Fruit fly (Drosophila melanogaster) whole organism, embryonic: Measurements from ENCODE around the gene CG9288.

ENCODE experiments used
- Atf-2 ChIP-seq: fragments of 200-800 bp; sonication (Bioruptor generic); optimal IDR thresholded peaks from 2 replicates; lab custom pipeline; 2016; ENCODE audit warnings: missing biosample characterization, missing genetic modification characterization
- B-H2 ChIP-seq: fragments of 200-800 bp; sonication (Bioruptor generic); optimal IDR thresholded peaks from 2 replicates; lab custom pipeline; 2018; ENCODE audit warnings: missing biosample characterization, mild to moderate bottlenecking, missing genetic modification characterization
- BtbVII ChIP-seq: fragments of 200-800 bp; sonication (Bioruptor generic); optimal IDR thresholded peaks from 3 replicates; lab custom pipeline; 2017; ENCODE audit warnings: missing biosample characterization, mild to moderate bottlenecking, missing genetic modification characterization
- CG10321 ChIP-seq: fragments of 200-800 bp; sonication (Bioruptor generic); IDR thresholded peaks from 2 replicates; pipeline ENCODE4 v1.3.6; 2022; ENCODE audit warnings: missing biosample characterization, missing genetic modification characterization
- CG10431 ChIP-seq: fragments of 200-800 bp; sonication (Bioruptor generic); optimal IDR thresholded peaks from 3 replicates; lab custom pipeline; 2018; ENCODE audit warnings: missing biosample characterization, mild to moderate bottlenecking, missing genetic modification characterization
- CG11696 ChIP-seq: fragments of 200-800 bp; sonication (Bioruptor generic); IDR thresholded peaks from 2 replicates; pipeline ENCODE4 v1.3.6; 2022; ENCODE audit warnings: missing biosample characterization, missing genetic modification characterization
- CG12219 ChIP-seq: fragments of 200-800 bp; sonication (Bioruptor generic); optimal IDR thresholded peaks from 3 replicates; lab custom pipeline; 2018; ENCODE audit warnings: missing biosample characterization, mild to moderate bottlenecking, missing genetic modification characterization
- CG12299 ChIP-seq: fragments of 200-800 bp; sonication (Bioruptor generic); optimal IDR thresholded peaks from 2 replicates; lab custom pipeline; 2018; ENCODE audit warnings: missing biosample characterization, mild to moderate bottlenecking, missing genetic modification characterization
- CG1233 ChIP-seq: fragments of 200-800 bp; sonication (Bioruptor generic); optimal IDR thresholded peaks from 4 replicates; lab custom pipeline; 2018; ENCODE audit warnings: missing biosample characterization, mild to moderate bottlenecking, missing genetic modification characterization
- CG12391 ChIP-seq: fragments of 200-800 bp; sonication (Bioruptor generic); optimal IDR thresholded peaks from 3 replicates; lab custom pipeline; 2018; ENCODE audit warnings: missing biosample characterization, mild to moderate bottlenecking, missing genetic modification characterization, moderate library complexity
- CG15479 ChIP-seq: fragments of 200-800 bp; sonication (Bioruptor generic); optimal IDR thresholded peaks from 3 replicates; lab custom pipeline; 2019; ENCODE audit warnings: missing biosample characterization, mild to moderate bottlenecking, missing genetic modification characterization, moderate library complexity
- CG17829 ChIP-seq: fragments of 200-800 bp; optimal IDR thresholded peaks from 2 replicates; lab custom pipeline; 2019; ENCODE audit warnings: missing biosample characterization, mild to moderate bottlenecking, missing genetic modification characterization, moderate library complexity
- CG2129 ChIP-seq: fragments of 200-800 bp; sonication (Bioruptor generic); IDR thresholded peaks from 2 replicates; pipeline ENCODE4 v1.3.6; 2022; ENCODE audit warnings: missing biosample characterization, missing genetic modification characterization; ENCODE audit not compliant: partially characterized antibody
- CG31224 ChIP-seq: fragments of 200-800 bp; sonication (Bioruptor generic); IDR thresholded peaks from 2 replicates; pipeline ENCODE4 v1.3.6; 2022; ENCODE audit warnings: missing biosample characterization, missing genetic modification characterization
- CG4328 ChIP-seq: fragments of 200-800 bp; sonication (Bioruptor generic); optimal IDR thresholded peaks from 3 replicates; lab custom pipeline; 2017; ENCODE audit warnings: missing biosample characterization, missing genetic modification reagents, missing genetic modification characterization
- CG7357 ChIP-seq: fragments of 200-800 bp; sonication (Bioruptor generic); IDR thresholded peaks from 3 replicates; pipeline ENCODE4 v1.3.6; 2022; ENCODE audit warnings: missing biosample characterization, missing genetic modification characterization
- CG8089 ChIP-seq: fragments of 200-800 bp; sonication (Bioruptor generic); optimal IDR thresholded peaks from 3 replicates; lab custom pipeline; 2016; ENCODE audit warnings: missing biosample characterization, missing genetic modification characterization
- CG8765 ChIP-seq: fragments of 200-800 bp; sonication (Bioruptor generic); IDR thresholded peaks from 2 replicates; pipeline ENCODE4 v1.3.6; 2022; ENCODE audit warnings: missing biosample characterization, missing genetic modification characterization
- CoRest ChIP-seq: fragments of 200-800 bp; sonication (Bioruptor generic); optimal IDR thresholded peaks from 3 replicates; lab custom pipeline; 2018; ENCODE audit warnings: missing biosample characterization, mild to moderate bottlenecking, missing genetic modification characterization, moderate library complexity
- D19B ChIP-seq: fragments of 200-800 bp; sonication (Bioruptor generic); optimal IDR thresholded peaks from 2 replicates; lab custom pipeline; 2017; ENCODE audit warnings: missing biosample characterization, mild to moderate bottlenecking, missing genetic modification characterization
- Dek ChIP-seq: fragments of 200-800 bp; sonication (Bioruptor generic); optimal IDR thresholded peaks from 3 replicates; lab custom pipeline; 2019; ENCODE audit warnings: missing biosample characterization, mild to moderate bottlenecking, missing genetic modification characterization, moderate library complexity
- Dip3 ChIP-seq: fragments of 200-800 bp; sonication (Bioruptor generic); optimal IDR thresholded peaks from 3 replicates; lab custom pipeline; 2016; ENCODE audit warnings: missing biosample characterization, missing genetic modification characterization
- Ets97D ChIP-seq: fragments of 200-800 bp; sonication (Bioruptor generic); optimal IDR thresholded peaks from 3 replicates; lab custom pipeline; 2016; ENCODE audit warnings: missing biosample characterization, missing genetic modification characterization
- Jarid2 ChIP-seq: fragments of 200-800 bp; sonication (Bioruptor generic); optimal IDR thresholded peaks from 3 replicates; lab custom pipeline; 2017; ENCODE audit warnings: mild to moderate bottlenecking, missing biosample characterization, missing genetic modification reagents, missing genetic modification characterization
- Kr ChIP-seq: fragments of 200-800 bp; sonication (Bioruptor generic); optimal IDR thresholded peaks from 2 replicates; lab custom pipeline; 2017; ENCODE audit warnings: missing biosample characterization, mild to moderate bottlenecking, missing genetic modification characterization
- Lim3 ChIP-seq: fragments of 200-800 bp; sonication (Bioruptor generic); IDR thresholded peaks from 2 replicates; pipeline ENCODE4 v1.3.6; 2022; ENCODE audit warnings: missing biosample characterization, missing genetic modification characterization
- Neu2 ChIP-seq: fragments of 200-800 bp; sonication (Bioruptor generic); optimal IDR thresholded peaks from 3 replicates; lab custom pipeline; 2016; ENCODE audit warnings: missing biosample characterization, missing genetic modification characterization, borderline replicate concordance
- Six4 ChIP-seq: fragments of 200-800 bp; sonication (Bioruptor generic); optimal IDR thresholded peaks from 2 replicates; lab custom pipeline; 2016; ENCODE audit warnings: missing biosample characterization, missing genetic modification characterization
- Sox100B ChIP-seq: fragments of 200-800 bp; sonication (Bioruptor generic); optimal IDR thresholded peaks from 3 replicates; lab custom pipeline; 2018; ENCODE audit warnings: missing biosample characterization, mild to moderate bottlenecking, missing genetic modification characterization
- Trl ChIP-seq, 3 experiments: fragments of >200 bp in 2 of 3; fragments of 200-800 bp in 1 of 3; sonication (Bioruptor generic) in 1 of 3; optimal IDR thresholded peaks; 2 replicates in 1 of 3; 3 replicates in 2 of 3; lab custom pipeline; 2016 to 2017; ENCODE audit warnings: missing biosample characterization in 1 of 3, missing genetic modification characterization in 1 of 3
- ab ChIP-seq: fragments of 200-800 bp; sonication (Bioruptor generic); optimal IDR thresholded peaks from 2 replicates; lab custom pipeline; 2016; ENCODE audit warnings: missing biosample characterization, missing genetic modification characterization
- chinmo ChIP-seq: fragments of 200-800 bp; sonication (Bioruptor generic); IDR thresholded peaks from 4 replicates; pipeline ENCODE4 v1.3.6; 2022; ENCODE audit warnings: missing biosample characterization, missing genetic modification characterization; ENCODE audit not compliant: partially characterized antibody
- dm ChIP-seq: fragments of 200-800 bp; sonication (Bioruptor generic); optimal IDR thresholded peaks from 3 replicates; lab custom pipeline; 2016; ENCODE audit warnings: missing biosample characterization, missing genetic modification characterization
- dmrt11E ChIP-seq: fragments of 200-800 bp; sonication (Bioruptor generic); optimal IDR thresholded peaks from 3 replicates; lab custom pipeline; 2018; ENCODE audit warnings: missing biosample characterization, mild to moderate bottlenecking, missing genetic modification characterization, moderate library complexity
- eve ChIP-seq, 2 experiments: fragments of >200 bp; optimal IDR thresholded peaks; 2 replicates each; lab custom pipeline; 2017; ENCODE audit warnings: missing biosample characterization in 2 of 2, missing genetic modification characterization in 2 of 2
- gsb-n ChIP-seq: fragments of 200-800 bp; sonication (Bioruptor generic); optimal IDR thresholded peaks from 3 replicates; lab custom pipeline; 2018; ENCODE audit warnings: missing biosample characterization, mild to moderate bottlenecking, missing genetic modification characterization
- hbn ChIP-seq: fragments of 200-800 bp; sonication (Bioruptor generic); IDR thresholded peaks from 2 replicates; pipeline ENCODE4 v1.3.6; 2022; ENCODE audit warnings: missing biosample characterization, missing genetic modification characterization; ENCODE audit not compliant: partially characterized antibody
- inv ChIP-seq: fragments of 200-800 bp; sonication (Bioruptor generic); IDR thresholded peaks from 2 replicates; pipeline ENCODE4 v1.3.6; 2022; ENCODE audit warnings: missing biosample characterization, missing genetic modification characterization; ENCODE audit not compliant: partially characterized antibody
- knrl ChIP-seq: fragments of 200-800 bp; sonication (Bioruptor generic); IDR thresholded peaks from 3 replicates; pipeline ENCODE4 v1.3.6; 2022; ENCODE audit warnings: missing biosample characterization, missing genetic modification characterization; ENCODE audit not compliant: partially characterized antibody
- lov ChIP-seq, 2 experiments: fragments of 200-800 bp in 1 of 2; fragments of >200 bp in 1 of 2; sonication (Bioruptor generic) in 1 of 2; IDR thresholded peaks in 1 of 2; optimal IDR thresholded peaks in 1 of 2; 2 replicates in 1 of 2; 3 replicates in 1 of 2; pipeline versions ENCODE4 v1.3.6 to Lab custom; 2017 to 2022; ENCODE audit warnings: missing biosample characterization in 1 of 2, missing genetic modification characterization in 1 of 2
- nmo ChIP-seq: fragments of 200-800 bp; sonication (Bioruptor generic); optimal IDR thresholded peaks from 2 replicates; lab custom pipeline; 2018; ENCODE audit warnings: missing biosample characterization, mild to moderate bottlenecking, missing genetic modification characterization, moderate library complexity
- pb ChIP-seq: fragments of 200-800 bp; sonication (Bioruptor generic); optimal IDR thresholded peaks from 3 replicates; lab custom pipeline; 2016; ENCODE audit warnings: missing biosample characterization, missing genetic modification characterization
- sd ChIP-seq: fragments of 200-800 bp; sonication (Bioruptor generic); optimal IDR thresholded peaks from 3 replicates; lab custom pipeline; 2018; ENCODE audit warnings: missing biosample characterization, mild to moderate bottlenecking, missing genetic modification characterization, moderate library complexity
- sens-2 ChIP-seq: fragments of 200-800 bp; sonication (Bioruptor generic); IDR thresholded peaks from 2 replicates; pipeline ENCODE4 v1.3.6; 2022; ENCODE audit warnings: missing biosample characterization, missing genetic modification characterization
- sima ChIP-seq: fragments of 200-800 bp; sonication (Bioruptor generic); optimal IDR thresholded peaks from 2 replicates; lab custom pipeline; 2016; ENCODE audit warnings: missing biosample characterization, missing genetic modification characterization
- sna ChIP-seq: fragments of 200-800 bp; sonication (Bioruptor generic); IDR thresholded peaks from 2 replicates; pipeline ENCODE4 v1.3.6; 2022; ENCODE audit warnings: missing biosample characterization, missing genetic modification characterization; ENCODE audit not compliant: partially characterized antibody
- stc ChIP-seq: fragments of 200-800 bp; sonication (Bioruptor generic); IDR thresholded peaks from 2 replicates; pipeline ENCODE4 v1.3.6; 2022; ENCODE audit warnings: missing biosample characterization, missing genetic modification characterization
- tio ChIP-seq: fragments of 200-800 bp; sonication (Bioruptor generic); optimal IDR thresholded peaks from 2 replicates; lab custom pipeline; 2017; ENCODE audit warnings: missing biosample characterization, missing genetic modification characterization, inconsistent platforms
- unc-4 ChIP-seq: fragments of 200-800 bp; sonication (Bioruptor generic); IDR thresholded peaks from 2 replicates; pipeline ENCODE4 v1.3.6; 2022; ENCODE audit warnings: missing biosample characterization, missing genetic modification characterization; ENCODE audit not compliant: partially characterized antibody

CG9288 gene

dm6 chr3R:13779241-13779683 lies at the start of gene CG9288, which contains the start of gene CG42375 (continued):
- no peak for TF ChIP-seq CG12299 (tag; lab: Kevin White, UChicago)
- no peak for TF ChIP-seq sens-2 (GFP tag; lab: Robert Waterston, UW)
- no peak for TF ChIP-seq CG8089 (GFP tag; lab: Kevin White, UChicago)
- 0 out of 3 replicates have a peak, but pooled peaks have one; percentile 46 for TF ChIP-seq CG7357 (GFP tag; lab: Robert Waterston, UW)
- TF ChIP-seq Dek (tag; lab: Kevin White, UChicago): peak; percentile 18
- no peak for TF ChIP-seq unc-4 (GFP tag; lab: Robert Waterston, UW)
- TF ChIP-seq D19B (GFP tag; lab: Kevin White, UChicago): peak; percentile 52
- no peak for TF ChIP-seq CG10321 (GFP tag; lab: Robert Waterston, UW)
- TF ChIP-seq dmrt11E (tag; lab: Kevin White, UChicago): peak; percentile 35
- TF ChIP-seq lov (optimal IDR thresholded peaks at IDR 0.05; lab: Kevin White, UChicago): no peak
- no peak for TF ChIP-seq lov (GFP tag; IDR thresholded peaks at IDR 0.05; lab: Robert Waterston, UW)
- TF ChIP-seq sima: no peak
- no peak for TF ChIP-seq CG11696
- no peak for TF ChIP-seq CG10431 (GFP tag; lab: Kevin White, UChicago)
- no peak for TF ChIP-seq Atf-2
- no peak for TF ChIP-seq chinmo (GFP tag; lab: Robert Waterston, UW)
- peak; percentile 4 for TF ChIP-seq dm
- TF ChIP-seq hbn (GFP tag; lab: Robert Waterston, UW): no peak
- peak; percentile 70 for TF ChIP-seq CG1233 (GFP tag; lab: Kevin White, UChicago)
- peak; percentile 28 for TF ChIP-seq pb (GFP tag; lab: Kevin White, UChicago)
- no peak for TF ChIP-seq sna
- TF ChIP-seq CG17829: peak; percentile 62
- peak; percentile 61 for TF ChIP-seq BtbVII (GFP tag; lab: Kevin White, UChicago)
- TF ChIP-seq B-H2 (GFP tag; lab: Kevin White, UChicago): no peak
- TF ChIP-seq CG12391: peak; percentile 43
- TF ChIP-seq CG31224 (GFP tag; lab: Robert Waterston, UW): no peak
- TF ChIP-seq Lim3: no peak
- no peak for TF ChIP-seq Dip3 (GFP tag; lab: Kevin White, UChicago)
- TF ChIP-seq inv: no peak
- no peak for TF ChIP-seq Trl (optimal IDR thresholded peaks at IDR 0.05; lab: Kevin White, UChicago)
- peak; percentile 62 for TF ChIP-seq Trl (GFP tag; optimal IDR thresholded peaks at IDR 0.05; lab: Kevin White, UChicago)
- no peak for TF ChIP-seq ab
- no peak for TF ChIP-seq Ets97D (GFP tag; lab: Kevin White, UChicago)
- no peak for TF ChIP-seq Kr (GFP tag; lab: Kevin White, UChicago)
- no peak for TF ChIP-seq sd (tag; lab: Kevin White, UChicago)
- peak; percentile 13 for TF ChIP-seq gsb-n
- no peak for TF ChIP-seq CG4328 (GFP tag; lab: Kevin White, UChicago)
- no peak for TF ChIP-seq tio (GFP tag; lab: Kevin White, UChicago)
- TF ChIP-seq stc (GFP tag; lab: Robert Waterston, UW): peak; percentile 76
- no peak for TF ChIP-seq CG8765
- TF ChIP-seq CG12219 (GFP tag; lab: Kevin White, UChicago): no peak
- TF ChIP-seq CoRest: no peak
- TF ChIP-seq knrl (GFP tag; lab: Robert Waterston, UW): no peak
- no peak for TF ChIP-seq CG2129 (GFP tag; lab: Robert Waterston, UW)
- peak; percentile 33 for TF ChIP-seq nmo (GFP tag; lab: Kevin White, UChicago)
- peak; percentile 34 for TF ChIP-seq Six4 (GFP tag; lab: Kevin White, UChicago)
- TF ChIP-seq CG15479 (GFP tag; lab: Kevin White, UChicago): no peak
- TF ChIP-seq eve (GFP tag; optimal IDR thresholded peaks at IDR 0.05; lab: Kevin White, UChicago): no peak
- TF ChIP-seq Jarid2: peak; percentile 24
- TF ChIP-seq Sox100B: peak; percentile 77
- TF ChIP-seq Neu2: peak; percentile 2
